Worm (Caenorhabditis elegans): ENCODE data around the gene W06A7.4.

Gene W06A7.4

ce11 chrV:14790792-14791191 is 33.4 kb upstream of the W06A7.4 start:
- TF ChIP-seq ceh-19 (GFP tag; optimal IDR thresholded peaks at IDR 0.05) (no peak), ttx-3 (tag; optimal IDR thresholded peaks at IDR 0.05) (no peak), ceh-34 (tag; optimal IDR thresholded peaks at IDR 0.05) (peak; percentile 89), unc-55 (GFP tag; optimal IDR thresholded peaks at IDR 0.05) (peak; percentile 72), C08G9.2 (tag; optimal IDR thresholded peaks at IDR 0.05) (no peak), T23F11.4 (GFP tag; optimal IDR thresholded peaks at IDR 0.05) (no peak), ceh-14 (tag; optimal IDR thresholded peaks at IDR 0.05) (no peak)

- TF ChIP-seq odd-2 (tag; optimal IDR thresholded peaks at IDR 0.05) (no peak), ama-1 (optimal IDR thresholded peaks at IDR 0.05) (no peak), K02D7.2 (tag; optimal IDR thresholded peaks at IDR 0.05) (no peak), elt-4 (tag; optimal IDR thresholded peaks at IDR 0.05) (no peak), fax-1 (tag; optimal IDR thresholded peaks at IDR 0.05) (no peak), nfya-1 (tag; optimal IDR thresholded peaks at IDR 0.05) (no peak), hlh-6 (tag; optimal IDR thresholded peaks at IDR 0.05) (no peak), T23F11.4 (GFP tag; optimal IDR thresholded peaks at IDR 0.05) (no peak), ttx-3 (tag; optimal IDR thresholded peaks at IDR 0.05) (no peak), K09A11.1 (tag; optimal IDR thresholded peaks at IDR 0.05; ENCODE audit: insufficient read depth) (no peak), ceh-9 (tag; optimal IDR thresholded peaks at IDR 0.05) (no peak), npax-4 (tag; optimal IDR thresholded peaks at IDR 0.05) (no peak), unc-3 (GFP tag; conservative IDR thresholded peaks at IDR 0.05) (no peak), unc-3 (tag; optimal IDR thresholded peaks at IDR 0.05) (no peak), nhr-11 (tag; optimal IDR thresholded peaks at IDR 0.05) (no peak), C08G9.2 (tag; optimal IDR thresholded peaks at IDR 0.05) (no peak), pat-9 (tag; optimal IDR thresholded peaks at IDR 0.05) (no peak)
Measured at ce11 chrV:14791703-14792102, 32.5 kb upstream of the W06A7.4 start.

- no peak for TF ChIP-seq C38D4.7 (GFP tag; optimal IDR thresholded peaks at IDR 0.05)
- peak; percentile 65 for TF ChIP-seq ref-2 (tag; optimal IDR thresholded peaks at IDR 0.05)
- TF ChIP-seq ceh-6 (GFP tag; optimal IDR thresholded peaks at IDR 0.05) = peak; percentile 2
- peak; percentile 35 for TF ChIP-seq ceh-31 (tag; optimal IDR thresholded peaks at IDR 0.05)
Measured at ce11 chrV:14792346-14792745, 31.9 kb upstream of the W06A7.4 start.

- TF ChIP-seq ceh-31 (tag; optimal IDR thresholded peaks at IDR 0.05) (peak; percentile 1), syd-9 (tag; optimal IDR thresholded peaks at IDR 0.05) (no peak)
Measured at ce11 chrV:14793043-14793442, 31.2 kb upstream of the W06A7.4 start.

- no peak for TF ChIP-seq ceh-22 (tag; optimal IDR thresholded peaks at IDR 0.05)
- no peak for TF ChIP-seq ttx-3 (tag; optimal IDR thresholded peaks at IDR 0.05)
- TF ChIP-seq T23F11.4 (GFP tag; optimal IDR thresholded peaks at IDR 0.05) = no peak
- TF ChIP-seq sox-2 (GFP tag; IDR thresholded peaks at IDR 0.05) = no peak
- TF ChIP-seq dmd-4 (tag; optimal IDR thresholded peaks at IDR 0.05; ENCODE audit: borderline replicate concordance) = no peak
- no peak for TF ChIP-seq ceh-48 (tag; optimal IDR thresholded peaks at IDR 0.05)
- TF ChIP-seq pat-9 (tag; optimal IDR thresholded peaks at IDR 0.05) = no peak
- TF ChIP-seq dve-1 (tag; optimal IDR thresholded peaks at IDR 0.05) = no peak
Measured at ce11 chrV:14797886-14798285, 26.3 kb upstream of the W06A7.4 start.

- TF ChIP-seq ahr-1 (tag; optimal IDR thresholded peaks at IDR 0.05) (no peak), dmd-4 (tag; optimal IDR thresholded peaks at IDR 0.05; ENCODE audit: borderline replicate concordance) (no peak), lim-6 (tag; optimal IDR thresholded peaks at IDR 0.05) (no peak), pha-4 (tag; optimal IDR thresholded peaks at IDR 0.05) (no peak), K09A11.1 (tag; optimal IDR thresholded peaks at IDR 0.05; ENCODE audit: insufficient read depth) (no peak), gmeb-2 (tag; optimal IDR thresholded peaks at IDR 0.05) (no peak), C08G9.2 (tag; optimal IDR thresholded peaks at IDR 0.05) (no peak), C38D4.7 (GFP tag; optimal IDR thresholded peaks at IDR 0.05) (no peak), fax-1 (tag; optimal IDR thresholded peaks at IDR 0.05) (no peak), eyg-1 (tag; optimal IDR thresholded peaks at IDR 0.05) (no peak), K02D7.2 (tag; optimal IDR thresholded peaks at IDR 0.05) (no peak), unc-55 (GFP tag; optimal IDR thresholded peaks at IDR 0.05) (peak; percentile 90), ceh-6 (GFP tag; optimal IDR thresholded peaks at IDR 0.05) (no peak), tbx-2 (tag; optimal IDR thresholded peaks at IDR 0.05) (no peak), ref-2 (tag; optimal IDR thresholded peaks at IDR 0.05) (no peak), ceh-2 (tag; optimal IDR thresholded peaks at IDR 0.05) (no peak), fkh-6 (tag; optimal IDR thresholded peaks at IDR 0.05) (no peak), mec-3 (tag; optimal IDR thresholded peaks at IDR 0.05; ENCODE audit: borderline replicate concordance) (no peak), ceh-18 (tag; optimal IDR thresholded peaks at IDR 0.05) (peak; percentile 51), madf-2 (tag; optimal IDR thresholded peaks at IDR 0.05) (no peak), rnt-1 (tag; optimal IDR thresholded peaks at IDR 0.05) (peak; percentile 45), ceh-31 (tag; optimal IDR thresholded peaks at IDR 0.05) (no peak)
Measured at ce11 chrV:14800402-14800801, 23.8 kb upstream of the W06A7.4 start.
